Fruit fly (Drosophila melanogaster) S2 (cell line): ENCODE results near the gene hay.

Experiments used
- CG8478 ChIP-seq: fragments of >200 bp; optimal IDR thresholded peaks from 2 replicates; lab custom pipeline; 2018
- CTCF ChIP-seq, 2 experiments: fragments of >200 bp; optimal IDR thresholded peaks; 2 replicates each; lab custom pipeline; 2018

dm6 chr3L:10657311-10657710 is 26.4 kb downstream of the hay start:
- TF ChIP-seq CG8478 (lab: Kevin White, UChicago) (no peak), CTCF (optimal IDR thresholded peaks at IDR 0.05; lab: Kevin White, UChicago) (no peak)
